Fruit fly (Drosophila melanogaster): ENCODE results near the gene Pburs.

Gene Pburs

dm6 chr2L:14448784-14449183 is 31.7 kb upstream of the Pburs start:
- TF ChIP-seq Atf6 (GFP tag; IDR thresholded peaks at IDR 0.05) (0 out of 2 replicates have a peak, but pooled peaks have one; percentile 17), sqz (GFP tag; optimal IDR thresholded peaks at IDR 0.05) (peak; percentile 54), repo (GFP tag; optimal IDR thresholded peaks at IDR 0.05) (no peak), abd-A (tag; optimal IDR thresholded peaks at IDR 0.05) (peak; percentile 53), CG10543 (GFP tag; optimal IDR thresholded peaks at IDR 0.05) (peak; percentile 44), CG9727 (GFP tag; optimal IDR thresholded peaks at IDR 0.05) (no peak), kni (GFP tag; optimal IDR thresholded peaks at IDR 0.05) (peak; percentile 63), sima (GFP tag; optimal IDR thresholded peaks at IDR 0.05) (no peak), Sox100B (GFP tag; optimal IDR thresholded peaks at IDR 0.05) (no peak), gem (tag; optimal IDR thresholded peaks at IDR 0.05) (no peak), lola (GFP tag; optimal IDR thresholded peaks at IDR 0.05) (no peak), CrebB (tag; optimal IDR thresholded peaks at IDR 0.05) (no peak), MTF-1 (GFP tag; optimal IDR thresholded peaks at IDR 0.05; ENCODE audit: borderline replicate concordance) (no peak), sens (GFP tag) (peak; percentile 50), org-1 (GFP tag; optimal IDR thresholded peaks at IDR 0.05) (peak; percentile 16), CG7556 (GFP tag; optimal IDR thresholded peaks at IDR 0.05) (no peak), wdn (GFP tag; IDR thresholded peaks at IDR 0.05) (no peak), Hey (tag; optimal IDR thresholded peaks at IDR 0.05) (no peak), seq (GFP tag; IDR thresholded peaks at IDR 0.05) (no peak), amos (GFP tag; IDR thresholded peaks at IDR 0.05; ENCODE audit: partially characterized antibody) (no peak), Trl (optimal IDR thresholded peaks at IDR 0.05) (no peak), Trl (GFP tag; optimal IDR thresholded peaks at IDR 0.05) (no peak), Pdp1 (GFP tag; optimal IDR thresholded peaks at IDR 0.05) (peak in 1 of 2 experiments; percentile 4), Dref (GFP tag; IDR thresholded peaks at IDR 0.05) (no peak), pan (optimal IDR thresholded peaks at IDR 0.05) (no peak), pan (GFP tag; optimal IDR thresholded peaks at IDR 0.05 in 1 of 2, IDR thresholded peaks at IDR 0.05 in 1 of 2) (peak in 1 of 2 experiments; percentile 58), fd64A (GFP tag; optimal IDR thresholded peaks at IDR 0.05) (peak; percentile 28), CG4360 (GFP tag; IDR thresholded peaks at IDR 0.05) (peak; percentile 20; the same call in 1 of the 2 replicates), sr (GFP tag; IDR thresholded peaks at IDR 0.05) (0 out of 3 replicates have a peak, but pooled peaks have one; percentile 19)

- TF ChIP-seq z (GFP tag; IDR thresholded peaks at IDR 0.05) (0 out of 3 replicates have a peak, but pooled peaks have one; percentile 15), CG5180 (GFP tag; optimal IDR thresholded peaks at IDR 0.05) (no peak), zen2 (GFP tag; IDR thresholded peaks at IDR 0.05; ENCODE audit: partially characterized antibody) (no peak), D (optimal IDR thresholded peaks at IDR 0.05) (peak; percentile 75), D (GFP tag; optimal IDR thresholded peaks at IDR 0.05) (no peak), wdn (GFP tag; IDR thresholded peaks at IDR 0.05) (peak; percentile 20; the same call in 1 of the 2 replicates), lov (optimal IDR thresholded peaks at IDR 0.05) (no peak), lov (GFP tag; IDR thresholded peaks at IDR 0.05) (peak; percentile 39; the same call in 1 of the 3 replicates), Six4 (GFP tag; optimal IDR thresholded peaks at IDR 0.05) (no peak), kni (GFP tag; optimal IDR thresholded peaks at IDR 0.05) (peak; percentile 21), CG42726 (GFP tag; IDR thresholded peaks at IDR 0.05; ENCODE audit: partially characterized antibody) (no peak), zfh2 (GFP tag; optimal IDR thresholded peaks at IDR 0.05) (no peak), Hr3 (GFP tag; optimal IDR thresholded peaks at IDR 0.05) (no peak), pros (GFP tag; optimal IDR thresholded peaks at IDR 0.05) (peak; percentile 7), prd (optimal IDR thresholded peaks at IDR 0.05) (no peak), prd (GFP tag; IDR thresholded peaks at IDR 0.05) (peak; percentile 72; the same call in 1 of the 3 replicates), lilli (GFP tag; optimal IDR thresholded peaks at IDR 0.05) (no peak), CG13894 (tag; optimal IDR thresholded peaks at IDR 0.05) (peak; percentile 65), twi (tag; optimal IDR thresholded peaks at IDR 0.05) (peak; percentile 87), Hey (tag; optimal IDR thresholded peaks at IDR 0.05) (peak; percentile 26), gsb-n (tag; optimal IDR thresholded peaks at IDR 0.05) (peak; percentile 27), HLHmδ (GFP tag; optimal IDR thresholded peaks at IDR 0.05) (no peak), Kr (GFP tag; optimal IDR thresholded peaks at IDR 0.05) (peak; percentile 29), CG18476 (GFP tag; optimal IDR thresholded peaks at IDR 0.05) (no peak), ci (GFP tag; IDR thresholded peaks at IDR 0.05) (no peak), CG6175 (GFP tag; IDR thresholded peaks at IDR 0.05) (no peak), sr (GFP tag; IDR thresholded peaks at IDR 0.05) (no peak)
Observed at dm6 chr2L:14447558-14447957, 30.4 kb upstream of the Pburs start.
